Worm (Caenorhabditis elegans) whole organism, L2 larva: ENCODE data around the gene aakg-4.

Experiments
- ceh-82 ChIP-seq: fragments of 150-350 bp; optimal IDR thresholded peaks from 2 replicates; lab custom pipeline; 2014; ENCODE audit warnings: missing biosample characterization, missing genetic modification characterization
- dmd-4 ChIP-seq: sonication (generic microtip); optimal IDR thresholded peaks from 2 replicates; lab custom pipeline; 2017; ENCODE audit warnings: missing biosample characterization, missing genetic modification characterization
- lin-39 ChIP-seq: fragments of 150-350 bp; optimal IDR thresholded peaks from 2 replicates; lab custom pipeline; 2014; ENCODE audit warnings: missing biosample characterization, missing genetic modification reagents, missing genetic modification characterization
- mdl-1 ChIP-seq, 2 experiments: fragments of 150-350 bp in 1 of 2; sonication (generic microtip) in 1 of 2; optimal IDR thresholded peaks; 2 replicates each; lab custom pipeline; 2017; ENCODE audit warnings: missing biosample characterization in 2 of 2, missing genetic modification characterization in 2 of 2
- nhr-11 ChIP-seq: fragments of 150-350 bp; optimal IDR thresholded peaks from 2 replicates; lab custom pipeline; 2014; ENCODE audit warnings: missing biosample characterization, missing genetic modification characterization
- nhr-237 ChIP-seq: fragments of 150-350 bp; optimal IDR thresholded peaks from 2 replicates; lab custom pipeline; 2014; ENCODE audit warnings: missing biosample characterization, missing genetic modification characterization
- nhr-25 ChIP-seq: fragments of 150-350 bp; sonication (generic microtip); optimal IDR thresholded peaks from 3 replicates; lab custom pipeline; 2014; ENCODE audit warnings: missing biosample characterization, missing genetic modification characterization
- skn-1 ChIP-seq: sonication (generic microtip); optimal IDR thresholded peaks from 2 replicates; lab custom pipeline; 2017; ENCODE audit warnings: missing biosample characterization, missing genetic modification characterization
- snpc-4 ChIP-seq: fragments of 150-350 bp; optimal IDR thresholded peaks from 2 replicates; lab custom pipeline; 2014; ENCODE audit warnings: missing biosample characterization, missing genetic modification characterization
- unc-55 ChIP-seq: fragments of 150-350 bp; sonication (generic microtip); optimal IDR thresholded peaks from 3 replicates; lab custom pipeline; 2014; ENCODE audit warnings: missing biosample characterization, missing genetic modification reagents, missing genetic modification characterization
- ztf-1 ChIP-seq: fragments of 200-800 bp; sonication (Bioruptor generic); conservative IDR thresholded peaks from 2 replicates; pipeline ENCODE4 v1.3.6; 2022; ENCODE audit warnings: missing genetic modification characterization, missing compliant biosample characterization

DNA sequence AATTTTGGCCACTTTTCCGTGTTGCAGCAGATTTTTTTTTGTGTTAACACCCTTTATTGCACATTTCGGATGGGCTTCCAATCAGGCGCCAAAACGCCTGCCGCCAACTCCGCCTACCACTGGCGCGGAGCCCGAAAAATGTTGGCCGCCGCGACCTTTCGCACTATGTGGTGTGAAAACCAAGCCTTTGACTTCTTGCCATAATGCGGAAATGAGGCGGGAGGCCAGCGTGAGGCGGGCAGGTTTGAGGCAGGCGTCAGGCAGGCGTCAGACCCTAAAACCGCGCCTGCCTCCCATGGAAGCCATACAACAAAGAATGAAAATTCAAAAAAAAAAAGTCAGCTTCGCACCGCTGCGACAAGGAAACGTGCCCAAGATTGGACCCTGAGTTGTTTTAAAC lies 2.3 kb downstream of the aakg-4 start:
- TF ChIP-seq snpc-4 (tag; lab: Kevin White, UChicago): no peak
- no peak for TF ChIP-seq ceh-82 (tag; lab: Kevin White, UChicago)
- TF ChIP-seq unc-55 (GFP tag; lab: Kevin White, UChicago): no peak
- no peak for TF ChIP-seq nhr-11
- TF ChIP-seq ztf-1 (GFP tag; lab: Robert Waterston, UW): no peak
- TF ChIP-seq mdl-1 (tag; optimal IDR thresholded peaks at IDR 0.05; lab: Kevin White, UChicago): no peak
- TF ChIP-seq dmd-4 (tag; lab: Kevin White, UChicago): no peak
- no peak for TF ChIP-seq skn-1 (tag; lab: Kevin White, UChicago)
- TF ChIP-seq lin-39: no peak
- no peak for TF ChIP-seq nhr-237 (tag; lab: Kevin White, UChicago)
- TF ChIP-seq nhr-25 (tag; lab: Kevin White, UChicago): no peak
